In the genomic region with DNA sequence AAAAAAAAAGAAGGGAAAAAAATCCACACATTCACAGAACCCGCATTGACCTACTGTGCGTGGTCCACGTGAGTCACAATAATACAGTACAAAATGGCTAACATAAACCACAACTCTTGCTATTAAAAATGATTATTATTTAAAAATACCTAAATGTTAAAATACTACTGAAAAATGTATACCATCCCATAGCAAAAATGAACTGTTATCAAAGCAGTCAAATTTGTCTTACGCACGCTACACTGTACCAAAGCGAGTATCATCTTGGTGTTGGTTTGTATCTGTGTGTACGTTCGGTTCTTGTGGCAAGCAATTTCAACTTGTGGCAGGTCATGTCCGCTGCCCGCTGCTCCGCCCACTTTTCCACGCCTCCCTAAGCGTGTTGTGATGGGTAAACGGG, we compare ENCODE assay signal across 5 fruit fly cellular contexts.
TF ChIP-seq lines count a peak whose summit lies in the region.

No protein-coding gene starts in this region.

- TF ChIP-seq CTCF in whole organism, embryonic (GFP tag; optimal IDR thresholded peaks at IDR 0.05; lab: Kevin White, UChicago), result peak; percentile 11

TF ChIP-seq in whole organism, adult, 20 proteins besides CTCF, POLR2A, EP300 and RAD21:
- TF ChIP-seq CG7045 (GFP tag; optimal IDR thresholded peaks at IDR 0.05; lab: Kevin White, UChicago) (peak; percentile 44), CG5204 (GFP tag; optimal IDR thresholded peaks at IDR 0.05; lab: Kevin White, UChicago) (peak; percentile 54), kay (GFP tag; lab: Kevin White, UChicago; ENCODE audit: borderline replicate concordance) (peak; percentile 54), Mnt (GFP tag; optimal IDR thresholded peaks at IDR 0.05; lab: Kevin White, UChicago) (no peak), toe (GFP tag; optimal IDR thresholded peaks at IDR 0.05; lab: Kevin White, UChicago) (peak; percentile 40), CG33017 (tag; optimal IDR thresholded peaks at IDR 0.05; lab: Kevin White, UChicago) (peak; percentile 75), bab1 (GFP tag; optimal IDR thresholded peaks at IDR 0.05; lab: Kevin White, UChicago) (peak; percentile 37), tj (GFP tag; optimal IDR thresholded peaks at IDR 0.05; lab: Kevin White, UChicago) (peak; percentile 22), Clk (GFP tag; optimal IDR thresholded peaks at IDR 0.05; lab: Kevin White, UChicago) (no peak), Hr96 (GFP tag; optimal IDR thresholded peaks at IDR 0.05; lab: Kevin White, UChicago) (peak; percentile 17), CG7101 (tag; optimal IDR thresholded peaks at IDR 0.05; lab: Kevin White, UChicago) (peak; percentile 69), CG14711 (tag; optimal IDR thresholded peaks at IDR 0.05; lab: Kevin White, UChicago) (peak; percentile 35), ovo (GFP tag; optimal IDR thresholded peaks at IDR 0.05; lab: Kevin White, UChicago) (no peak), CG1620 (GFP tag; optimal IDR thresholded peaks at IDR 0.05; lab: Kevin White, UChicago) (peak; percentile 16), pad (GFP tag; optimal IDR thresholded peaks at IDR 0.05; lab: Kevin White, UChicago) (no peak), CG12768 (GFP tag; optimal IDR thresholded peaks at IDR 0.05; lab: Kevin White, UChicago) (peak; percentile 25)

TF ChIP-seq in whole organism, embryonic, 481 proteins besides CTCF, POLR2A, EP300 and RAD21 (continues in another document):
- TF ChIP-seq CG8388 (GFP tag; optimal IDR thresholded peaks at IDR 0.05; lab: Kevin White, UChicago) (peak; percentile 85), CG4360 (GFP tag; IDR thresholded peaks at IDR 0.05; lab: Robert Waterston, UW) (peak; percentile 69), pros (GFP tag; optimal IDR thresholded peaks at IDR 0.05; lab: Kevin White, UChicago) (peak; percentile 35), scrt (GFP tag; optimal IDR thresholded peaks at IDR 0.05; lab: Kevin White, UChicago) (peak; percentile 79), CG2202 (tag; optimal IDR thresholded peaks at IDR 0.05; lab: Kevin White, UChicago) (peak; percentile 90), CG32532 (GFP tag; IDR thresholded peaks at IDR 0.05; lab: Robert Waterston, UW) (peak; percentile 92), Optix (GFP tag; IDR thresholded peaks at IDR 0.05; lab: Robert Waterston, UW) (peak; percentile 90), sima (GFP tag; optimal IDR thresholded peaks at IDR 0.05; lab: Kevin White, UChicago) (peak; percentile 31), CG15479 (GFP tag; optimal IDR thresholded peaks at IDR 0.05; lab: Kevin White, UChicago) (peak; percentile 11), stwl (tag; optimal IDR thresholded peaks at IDR 0.05; lab: Kevin White, UChicago) (peak; percentile 27), CG18599 (GFP tag; optimal IDR thresholded peaks at IDR 0.05; lab: Kevin White, UChicago) (peak; percentile 91), CG10274 (GFP tag; optimal IDR thresholded peaks at IDR 0.05; lab: Kevin White, UChicago) (peak; percentile 39), cad (GFP tag; optimal IDR thresholded peaks at IDR 0.05; lab: Kevin White, UChicago) (no peak), CG17612 (GFP tag; IDR thresholded peaks at IDR 0.05; lab: Robert Waterston, UW) (peak; percentile 75), Dbx (GFP tag; IDR thresholded peaks at IDR 0.05; lab: Robert Waterston, UW) (peak; percentile 83), slp2 (GFP tag; optimal IDR thresholded peaks at IDR 0.05; lab: Kevin White, UChicago) (peak; percentile 90), bab2 (GFP tag; optimal IDR thresholded peaks at IDR 0.05; lab: Kevin White, UChicago) (peak; percentile 87), btn (GFP tag; optimal IDR thresholded peaks at IDR 0.05; lab: Kevin White, UChicago) (peak; percentile 72)

TF ChIP-seq in whole organism, prepupa, 60 proteins besides CTCF, POLR2A, EP300 and RAD21 (continues in another document):
- TF ChIP-seq Ets96B (tag; optimal IDR thresholded peaks at IDR 0.05; lab: Kevin White, UChicago) (peak; percentile 73), CG32006 (GFP tag; optimal IDR thresholded peaks at IDR 0.05; lab: Kevin White, UChicago) (peak; percentile 91), lz (GFP tag; optimal IDR thresholded peaks at IDR 0.05; lab: Kevin White, UChicago) (peak; percentile 82), CG6276 (GFP tag; optimal IDR thresholded peaks at IDR 0.05; lab: Kevin White, UChicago) (peak; percentile 69), CG6808 (GFP tag; optimal IDR thresholded peaks at IDR 0.05; lab: Kevin White, UChicago) (peak; percentile 74), OdsH (GFP tag; optimal IDR thresholded peaks at IDR 0.05; lab: Kevin White, UChicago) (peak; percentile 91), CG11294 (GFP tag; IDR thresholded peaks at IDR 0.05; lab: Robert Waterston, UW) (peak; percentile 86), fkh (GFP tag; optimal IDR thresholded peaks at IDR 0.05; lab: Kevin White, UChicago) (peak; percentile 37), acj6 (GFP tag; optimal IDR thresholded peaks at IDR 0.05; lab: Kevin White, UChicago) (peak; percentile 92), Eip78C (GFP tag; lab: Kevin White, UChicago) (peak; percentile 96), svp (GFP tag; lab: Kevin White, UChicago) (peak; percentile 92), Smox (GFP tag; optimal IDR thresholded peaks at IDR 0.05; lab: Kevin White, UChicago) (peak; percentile 81), Eip93F (GFP tag; optimal IDR thresholded peaks at IDR 0.05; lab: Kevin White, UChicago) (peak; percentile 54), CG8632 (GFP tag; optimal IDR thresholded peaks at IDR 0.05; lab: Kevin White, UChicago) (peak; percentile 81), Blimp-1 (GFP tag; optimal IDR thresholded peaks at IDR 0.05; lab: Kevin White, UChicago) (peak; percentile 2), CG15336 (GFP tag; IDR thresholded peaks at IDR 0.05; lab: Robert Waterston, UW) (peak; percentile 95), CG10669 (GFP tag; optimal IDR thresholded peaks at IDR 0.05; lab: Kevin White, UChicago) (peak; percentile 76), Ets21C (GFP tag; optimal IDR thresholded peaks at IDR 0.05; lab: Kevin White, UChicago) (peak; percentile 74), net (GFP tag; optimal IDR thresholded peaks at IDR 0.05; lab: Kevin White, UChicago) (peak; percentile 87)

TF ChIP-seq in whole organism, pupa, 21 proteins besides CTCF, POLR2A, EP300 and RAD21 (continues in another document):
- TF ChIP-seq CG15710 (tag; optimal IDR thresholded peaks at IDR 0.05; lab: Kevin White, UChicago) (peak; percentile 89), Ets98B (GFP tag; IDR thresholded peaks at IDR 0.05; lab: Robert Waterston, UW) (peak; percentile 91), CG9948 (tag; optimal IDR thresholded peaks at IDR 0.05; lab: Kevin White, UChicago) (peak; percentile 81), CG14655 (GFP tag; optimal IDR thresholded peaks at IDR 0.05; lab: Kevin White, UChicago) (peak; percentile 78), Pif1B (GFP tag; optimal IDR thresholded peaks at IDR 0.05; lab: Kevin White, UChicago) (peak; percentile 79), fd96Ca (GFP tag; IDR thresholded peaks at IDR 0.05; lab: Robert Waterston, UW) (peak; percentile 87), CG17806 (tag; optimal IDR thresholded peaks at IDR 0.05; lab: Kevin White, UChicago) (peak; percentile 66), CG13204 (GFP tag; optimal IDR thresholded peaks at IDR 0.05; lab: Kevin White, UChicago) (peak; percentile 73), CG34367 (tag; optimal IDR thresholded peaks at IDR 0.05; lab: Kevin White, UChicago) (peak; percentile 79), gl (tag; optimal IDR thresholded peaks at IDR 0.05; lab: Kevin White, UChicago) (peak; percentile 66), CG12605 (GFP tag; IDR thresholded peaks at IDR 0.05; lab: Robert Waterston, UW) (peak; percentile 92), CG32121 (GFP tag; IDR thresholded peaks at IDR 0.05; lab: Robert Waterston, UW) (peak; percentile 92), CG10348 (GFP tag; IDR thresholded peaks at IDR 0.05; lab: Robert Waterston, UW) (peak; percentile 78), CG4496 (GFP tag; IDR thresholded peaks at IDR 0.05; lab: Robert Waterston, UW) (peak; percentile 92), EcR (GFP tag; optimal IDR thresholded peaks at IDR 0.05; lab: Kevin White, UChicago) (peak; percentile 20), D1 (tag; optimal IDR thresholded peaks at IDR 0.05; lab: Kevin White, UChicago) (peak; percentile 44), Snoo (tag; optimal IDR thresholded peaks at IDR 0.05; lab: Kevin White, UChicago) (peak; percentile 74), Pif1A (GFP tag; optimal IDR thresholded peaks at IDR 0.05; lab: Kevin White, UChicago) (peak; percentile 86), CG8159 (tag; optimal IDR thresholded peaks at IDR 0.05; lab: Kevin White, UChicago) (peak; percentile 75), CG8301 (tag; optimal IDR thresholded peaks at IDR 0.05; lab: Kevin White, UChicago) (peak; percentile 77)

TF ChIP-seq in whole organism, wandering third instar larva, 38 proteins besides CTCF, POLR2A, EP300 and RAD21 (continues in another document):
- TF ChIP-seq Jra (GFP tag; optimal IDR thresholded peaks at IDR 0.05; lab: Kevin White, UChicago) (peak; percentile 67), ey (GFP tag; optimal IDR thresholded peaks at IDR 0.05; lab: Kevin White, UChicago) (peak; percentile 85), OdsH (GFP tag; optimal IDR thresholded peaks at IDR 0.05; lab: Kevin White, UChicago) (peak; percentile 76), N (GFP tag; optimal IDR thresholded peaks at IDR 0.05; lab: Kevin White, UChicago) (no peak), HLH106 (tag; optimal IDR thresholded peaks at IDR 0.05; lab: Kevin White, UChicago) (peak; percentile 74), jim (GFP tag; optimal IDR thresholded peaks at IDR 0.05; lab: Kevin White, UChicago) (no peak), sage (GFP tag; optimal IDR thresholded peaks at IDR 0.05; lab: Kevin White, UChicago) (peak; percentile 43), fru (GFP tag; optimal IDR thresholded peaks at IDR 0.05; lab: Kevin White, UChicago) (peak; percentile 84), Sp1 (GFP tag; optimal IDR thresholded peaks at IDR 0.05; lab: Kevin White, UChicago) (peak; percentile 83), Rel (GFP tag; optimal IDR thresholded peaks at IDR 0.05; lab: Kevin White, UChicago) (no peak), Rel (tag; optimal IDR thresholded peaks at IDR 0.05; lab: Kevin White, UChicago) (peak; percentile 45), h (GFP tag; optimal IDR thresholded peaks at IDR 0.05; lab: Kevin White, UChicago) (peak; percentile 80), Abd-B (GFP tag; optimal IDR thresholded peaks at IDR 0.05; lab: Kevin White, UChicago) (no peak), usp (GFP tag; optimal IDR thresholded peaks at IDR 0.05; lab: Kevin White, UChicago) (no peak), br (GFP tag; optimal IDR thresholded peaks at IDR 0.05; lab: Kevin White, UChicago) (peak; percentile 82), woc (GFP tag; optimal IDR thresholded peaks at IDR 0.05; lab: Kevin White, UChicago) (peak; percentile 43), sv (GFP tag; optimal IDR thresholded peaks at IDR 0.05; lab: Kevin White, UChicago) (peak; percentile 89), psq (GFP tag; optimal IDR thresholded peaks at IDR 0.05; lab: Kevin White, UChicago) (peak; percentile 79), Mio (GFP tag; optimal IDR thresholded peaks at IDR 0.05; lab: Kevin White, UChicago) (no peak), Hnf4 (GFP tag; optimal IDR thresholded peaks at IDR 0.05; lab: Kevin White, UChicago) (peak; percentile 81), CG32264 (GFP tag; optimal IDR thresholded peaks at IDR 0.05; lab: Kevin White, UChicago) (no peak), Hr83 (GFP tag; optimal IDR thresholded peaks at IDR 0.05; lab: Kevin White, UChicago; ENCODE audit: poor library complexity, severe bottlenecking) (no peak), dsf (GFP tag; optimal IDR thresholded peaks at IDR 0.05; lab: Kevin White, UChicago; ENCODE audit: borderline replicate concordance) (no peak)
